Fruit fly (Drosophila melanogaster): Measurements from ENCODE around the gene emei.

Gene emei

dm6 chr3L:11120419-11120958, 11.0 kb downstream of the emei start, which contains the start of the genes FoxK and mRpL2 (continued):
- 0 out of 3 replicates have a peak, but pooled peaks have one; percentile 27 for TF ChIP-seq knrl (GFP tag; IDR thresholded peaks at IDR 0.05; ENCODE audit: partially characterized antibody)
- TF ChIP-seq Mrtf (GFP tag; IDR thresholded peaks at IDR 0.05): no peak
- no peak for TF ChIP-seq slou (GFP tag; optimal IDR thresholded peaks at IDR 0.05)
- TF ChIP-seq seq (GFP tag; IDR thresholded peaks at IDR 0.05): no peak
- no peak for TF ChIP-seq BtbVII (GFP tag; optimal IDR thresholded peaks at IDR 0.05)
- no peak for TF ChIP-seq Doc2 (GFP tag; IDR thresholded peaks at IDR 0.05)
- no peak for TF ChIP-seq CG8290 (GFP tag; optimal IDR thresholded peaks at IDR 0.05)
- TF ChIP-seq CG8290 (tag; optimal IDR thresholded peaks at IDR 0.05): peak in 1 of 2 experiments; percentile 60
- no peak for TF ChIP-seq Mes4 (GFP tag; optimal IDR thresholded peaks at IDR 0.05)
- TF ChIP-seq ato (GFP tag; IDR thresholded peaks at IDR 0.05; ENCODE audit: partially characterized antibody): no peak
- TF ChIP-seq CG14965 (GFP tag; optimal IDR thresholded peaks at IDR 0.05; ENCODE audit: borderline replicate concordance): no peak
- no peak for TF ChIP-seq CG13775 (GFP tag; optimal IDR thresholded peaks at IDR 0.05)
- no peak for TF ChIP-seq CG7271 (tag; optimal IDR thresholded peaks at IDR 0.05)
- no peak for TF ChIP-seq D19B (GFP tag; optimal IDR thresholded peaks at IDR 0.05)
- TF ChIP-seq CG4424 (GFP tag; optimal IDR thresholded peaks at IDR 0.05): no peak
- no peak for TF ChIP-seq CG3838 (GFP tag; optimal IDR thresholded peaks at IDR 0.05)
- 0 out of 2 replicates have a peak, but pooled peaks have one; percentile 4 for TF ChIP-seq chm (GFP tag; IDR thresholded peaks at IDR 0.05)
- TF ChIP-seq shn (GFP tag; optimal IDR thresholded peaks at IDR 0.05): no peak
- peak; percentile 35 for TF ChIP-seq CG2116 (GFP tag; optimal IDR thresholded peaks at IDR 0.05)
- TF ChIP-seq Scr (GFP tag; IDR thresholded peaks at IDR 0.05; ENCODE audit: partially characterized antibody): peak; percentile 35; the same call in 1 of the 2 replicates
- no peak for TF ChIP-seq p53 (GFP tag; optimal IDR thresholded peaks at IDR 0.05)
- no peak for TF ChIP-seq fu2 (GFP tag; optimal IDR thresholded peaks at IDR 0.05)
- TF ChIP-seq gsb (GFP tag; IDR thresholded peaks at IDR 0.05): no peak
- no peak for TF ChIP-seq GATAe (GFP tag; conservative IDR thresholded peaks at IDR 0.05)
- no peak for TF ChIP-seq CG15601 (tag; optimal IDR thresholded peaks at IDR 0.05)
- peak; percentile 54; the same call in 2 of the 3 replicates for TF ChIP-seq CG6791 (GFP tag; IDR thresholded peaks at IDR 0.05; ENCODE audit: partially characterized antibody)
- TF ChIP-seq CG7987 (GFP tag; optimal IDR thresholded peaks at IDR 0.05): peak; percentile 28
- peak; percentile 53 for TF ChIP-seq Sry-δ (GFP tag; optimal IDR thresholded peaks at IDR 0.05)
- no peak for TF ChIP-seq CG10959 (GFP tag; IDR thresholded peaks at IDR 0.05)
- TF ChIP-seq CG10147 (GFP tag; optimal IDR thresholded peaks at IDR 0.05): no peak
- TF ChIP-seq chinmo (GFP tag; IDR thresholded peaks at IDR 0.05; ENCODE audit: partially characterized antibody): no peak
- TF ChIP-seq CG6654 (GFP tag; optimal IDR thresholded peaks at IDR 0.05): no peak
- peak; percentile 49; the same call in 1 of the 2 replicates for TF ChIP-seq amos (GFP tag; IDR thresholded peaks at IDR 0.05; ENCODE audit: partially characterized antibody)
- no peak for TF ChIP-seq Nf-YC (tag; optimal IDR thresholded peaks at IDR 0.05)
- peak; percentile 43 for TF ChIP-seq CG12659 (GFP tag; optimal IDR thresholded peaks at IDR 0.05)
- TF ChIP-seq phol (tag; optimal IDR thresholded peaks at IDR 0.05): peak; percentile 45
- no peak for TF ChIP-seq otp (GFP tag; IDR thresholded peaks at IDR 0.05)
- no peak for TF ChIP-seq mirr (GFP tag; optimal IDR thresholded peaks at IDR 0.05)
- TF ChIP-seq dmrt11E (tag; optimal IDR thresholded peaks at IDR 0.05): no peak
- TF ChIP-seq Hmr (GFP tag; optimal IDR thresholded peaks at IDR 0.05): peak; percentile 4
- TF ChIP-seq Mad (GFP tag; optimal IDR thresholded peaks at IDR 0.05): no peak
- no peak for TF ChIP-seq CG10543 (GFP tag; optimal IDR thresholded peaks at IDR 0.05)
- no peak for TF ChIP-seq cato (GFP tag; optimal IDR thresholded peaks at IDR 0.05; ENCODE audit: borderline replicate concordance)
- TF ChIP-seq Jarid2 (GFP tag; optimal IDR thresholded peaks at IDR 0.05): no peak
- TF ChIP-seq z (GFP tag; IDR thresholded peaks at IDR 0.05): no peak
- no peak for TF ChIP-seq Dbx (GFP tag; IDR thresholded peaks at IDR 0.05)
- TF ChIP-seq NfI (GFP tag; optimal IDR thresholded peaks at IDR 0.05): no peak
- no peak for TF ChIP-seq CG16779 (GFP tag; IDR thresholded peaks at IDR 0.05)
- no peak for TF ChIP-seq hth (optimal IDR thresholded peaks at IDR 0.05)
- no peak for TF ChIP-seq CG1647 (GFP tag; optimal IDR thresholded peaks at IDR 0.05)
- TF ChIP-seq Usf (GFP tag; optimal IDR thresholded peaks at IDR 0.05): no peak
